Worm (Caenorhabditis elegans): ENCODE data around the gene R10F2.5.

Gene R10F2.5

ce11 chrIII:2879703-2880102, 44.9 kb downstream of the R10F2.5 start:
- no peak for TF ChIP-seq pag-3 (tag; optimal IDR thresholded peaks at IDR 0.05; ENCODE audit: borderline replicate concordance)
- no peak for TF ChIP-seq ceh-18 (tag; optimal IDR thresholded peaks at IDR 0.05)

ce11 chrIII:2875946-2876345, 48.6 kb downstream of the R10F2.5 start:
- TF ChIP-seq pha-2 (tag; optimal IDR thresholded peaks at IDR 0.05) (no peak), hlh-6 (tag; optimal IDR thresholded peaks at IDR 0.05) (no peak), hlh-30 (tag; optimal IDR thresholded peaks at IDR 0.05; ENCODE audit: insufficient read depth) (no peak), sox-2 (GFP tag; IDR thresholded peaks at IDR 0.05) (no peak), pqm-1 (tag; optimal IDR thresholded peaks at IDR 0.05) (peak; percentile 52), ceh-19 (GFP tag; optimal IDR thresholded peaks at IDR 0.05) (no peak), sox-4 (tag; optimal IDR thresholded peaks at IDR 0.05) (no peak), C08G9.2 (tag; optimal IDR thresholded peaks at IDR 0.05) (no peak), nfya-1 (tag; optimal IDR thresholded peaks at IDR 0.05) (no peak), ceh-45 (GFP tag; IDR thresholded peaks at IDR 0.05) (no peak), elt-2 (tag; optimal IDR thresholded peaks at IDR 0.05) (peak; percentile 24), ama-1 (optimal IDR thresholded peaks at IDR 0.05) (no peak)

ce11 chrIII:2874144-2874868, 50.3 kb downstream of the R10F2.5 start, which contains the start of gene klf-1:
TSS of gene klf-1 (plus strand) at chrIII:2874818.
- TF ChIP-seq dve-1 (tag; optimal IDR thresholded peaks at IDR 0.05) (no peak), fax-1 (tag; optimal IDR thresholded peaks at IDR 0.05) (no peak), rnt-1 (tag; optimal IDR thresholded peaks at IDR 0.05) (no peak), F13H6.1 (tag; optimal IDR thresholded peaks at IDR 0.05) (no peak), unc-3 (GFP tag; conservative IDR thresholded peaks at IDR 0.05) (no peak), unc-3 (tag; optimal IDR thresholded peaks at IDR 0.05) (no peak), tbx-2 (tag; optimal IDR thresholded peaks at IDR 0.05) (no peak), nhr-232 (tag; optimal IDR thresholded peaks at IDR 0.05) (no peak), ceh-34 (tag; optimal IDR thresholded peaks at IDR 0.05) (no peak), ceh-18 (tag; optimal IDR thresholded peaks at IDR 0.05) (no peak), ref-2 (tag; optimal IDR thresholded peaks at IDR 0.05) (no peak)

All from whole organism, late embryonic.